Worm (Caenorhabditis elegans): ENCODE results near the gene npl-4.2.

npl-4.2 gene

ce11 chrII:5578714-5579113 is 44.0 kb upstream of the npl-4.2 start:
- TF ChIP-seq unc-39 (tag; optimal IDR thresholded peaks at IDR 0.05) (no peak), lin-13 (tag; optimal IDR thresholded peaks at IDR 0.05) (no peak), nhr-12 (tag; optimal IDR thresholded peaks at IDR 0.05) (no peak), nhr-2 (tag; optimal IDR thresholded peaks at IDR 0.05) (no peak), unc-120 (tag; optimal IDR thresholded peaks at IDR 0.05; ENCODE audit: poor library complexity, severe bottlenecking) (no peak), ces-1 (GFP tag; optimal IDR thresholded peaks at IDR 0.05) (no peak), drap-1 (GFP tag; optimal IDR thresholded peaks at IDR 0.05) (no peak), mab-5 (tag; optimal IDR thresholded peaks at IDR 0.05) (no peak), mep-1 (tag; optimal IDR thresholded peaks at IDR 0.05) (no peak), M03D4.4 (tag; optimal IDR thresholded peaks at IDR 0.05) (no peak), cnd-1 (tag; optimal IDR thresholded peaks at IDR 0.05) (no peak), mls-2 (tag; optimal IDR thresholded peaks at IDR 0.05) (no peak), pha-4 (tag; optimal IDR thresholded peaks at IDR 0.05) (no peak)

ce11 chrII:5579236-5579635 is 43.5 kb upstream of the npl-4.2 start:
- TF ChIP-seq pha-4 (tag; optimal IDR thresholded peaks at IDR 0.05) (peak; percentile 1), ham-2 (GFP tag; optimal IDR thresholded peaks at IDR 0.05) (no peak)

ce11 chrII:5582309-5582708 is 40.4 kb upstream of the npl-4.2 start, which contains the start of gene T25E4.2:
Gene T25E4.2 (minus strand): TSS chrII:5582409.
- TF ChIP-seq lin-13 (tag; optimal IDR thresholded peaks at IDR 0.05) (no peak), unc-39 (tag; optimal IDR thresholded peaks at IDR 0.05) (no peak), blmp-1 (tag; optimal IDR thresholded peaks at IDR 0.05) (no peak), elt-1 (tag; optimal IDR thresholded peaks at IDR 0.05; ENCODE audit: borderline replicate concordance, insufficient read depth) (no peak), mep-1 (tag; optimal IDR thresholded peaks at IDR 0.05) (no peak), zip-8 (tag; optimal IDR thresholded peaks at IDR 0.05) (no peak), M03D4.4 (tag; optimal IDR thresholded peaks at IDR 0.05) (no peak), pha-4 (tag; optimal IDR thresholded peaks at IDR 0.05) (no peak), snpc-4 (tag; optimal IDR thresholded peaks at IDR 0.05) (no peak), nhr-237 (tag; optimal IDR thresholded peaks at IDR 0.05) (no peak), elt-3 (tag; optimal IDR thresholded peaks at IDR 0.05) (no peak), unc-120 (tag; optimal IDR thresholded peaks at IDR 0.05; ENCODE audit: poor library complexity, severe bottlenecking) (no peak), tbx-8 (GFP tag; optimal IDR thresholded peaks at IDR 0.05) (no peak)

ce11 chrII:5585788-5586187 is 36.9 kb upstream of the npl-4.2 start, which contains the start of gene lys-8:
Gene lys-8 (plus strand): TSS chrII:5586178.
- TF ChIP-seq nhr-28 (tag; optimal IDR thresholded peaks at IDR 0.05) = no peak

ce11 chrII:5587794-5588193 is 34.9 kb upstream of the npl-4.2 start:
- TF ChIP-seq mab-5 (tag; optimal IDR thresholded peaks at IDR 0.05) (no peak), nhr-12 (tag; optimal IDR thresholded peaks at IDR 0.05) (no peak), lin-13 (tag; optimal IDR thresholded peaks at IDR 0.05) (no peak), zip-8 (tag; optimal IDR thresholded peaks at IDR 0.05) (no peak), unc-120 (tag; optimal IDR thresholded peaks at IDR 0.05; ENCODE audit: poor library complexity, severe bottlenecking) (no peak), lsy-2 (tag; optimal IDR thresholded peaks at IDR 0.05) (no peak), M03D4.4 (tag; optimal IDR thresholded peaks at IDR 0.05) (no peak)

- TF ChIP-seq ceh-83 (GFP tag; optimal IDR thresholded peaks at IDR 0.05) (no peak), mab-5 (tag; optimal IDR thresholded peaks at IDR 0.05) (no peak), snpc-4 (tag; optimal IDR thresholded peaks at IDR 0.05) (no peak), ces-1 (GFP tag; optimal IDR thresholded peaks at IDR 0.05) (no peak), lsy-2 (tag; optimal IDR thresholded peaks at IDR 0.05) (no peak), M03D4.4 (tag; optimal IDR thresholded peaks at IDR 0.05) (no peak), ceh-39 (tag; optimal IDR thresholded peaks at IDR 0.05) (no peak)
Measured at ce11 chrII:5589690-5590089, 33.0 kb upstream of the npl-4.2 start, which contains the start of gene C17G10.13. Gene C17G10.13 (minus strand): TSS chrII:5589790.

ce11 chrII:5591558-5591957 is 31.1 kb upstream of the npl-4.2 start:
- TF ChIP-seq ces-1 (GFP tag; optimal IDR thresholded peaks at IDR 0.05) (no peak), elt-3 (tag; optimal IDR thresholded peaks at IDR 0.05) (no peak), lin-13 (tag; optimal IDR thresholded peaks at IDR 0.05) (no peak), pha-4 (tag; optimal IDR thresholded peaks at IDR 0.05) (no peak), nhr-12 (tag; optimal IDR thresholded peaks at IDR 0.05) (no peak), unc-39 (tag; optimal IDR thresholded peaks at IDR 0.05) (no peak), tbx-8 (GFP tag; optimal IDR thresholded peaks at IDR 0.05) (no peak), flh-1 (GFP tag; optimal IDR thresholded peaks at IDR 0.05) (no peak), ztf-11 (tag; optimal IDR thresholded peaks at IDR 0.05) (no peak)
